Worm (Caenorhabditis elegans) whole organism, mixed stage, embryonic: ENCODE measurements around the gene ugt-37.

Experiments
- blmp-1 ChIP-seq: fragments of 150-350 bp; optimal IDR thresholded peaks from 2 replicates; lab custom pipeline; 2014; ENCODE audit warnings: missing biosample characterization, missing genetic modification characterization
- elt-3 ChIP-seq: fragments of 150-350 bp; optimal IDR thresholded peaks from 2 replicates; lab custom pipeline; 2014; ENCODE audit warnings: missing biosample characterization, missing genetic modification characterization
- lsy-2 ChIP-seq: fragments of 150-350 bp; optimal IDR thresholded peaks from 2 replicates; lab custom pipeline; 2014; ENCODE audit warnings: missing biosample characterization, missing genetic modification characterization
- nhr-237 ChIP-seq: fragments of 150-350 bp; optimal IDR thresholded peaks from 2 replicates; lab custom pipeline; 2014; ENCODE audit warnings: missing biosample characterization, missing genetic modification characterization
- sptf-1 ChIP-seq: sonication (generic microtip); optimal IDR thresholded peaks from 2 replicates; lab custom pipeline; 2017; ENCODE audit warnings: mild to moderate bottlenecking, missing genetic modification characterization, moderate library complexity, missing compliant biosample characterization
- tbx-8 ChIP-seq: fragments of 200-800 bp; sonication (Bioruptor generic); optimal IDR thresholded peaks from 2 replicates; lab custom pipeline; 2018; ENCODE audit warnings: mild to moderate bottlenecking, missing genetic modification characterization, moderate library complexity, missing compliant biosample characterization
- unc-39 ChIP-seq: fragments of 150-350 bp; optimal IDR thresholded peaks from 2 replicates; lab custom pipeline; 2014; ENCODE audit warnings: missing biosample characterization, missing genetic modification characterization
- ztf-11 ChIP-seq: fragments of 150-350 bp; optimal IDR thresholded peaks from 2 replicates; lab custom pipeline; 2014; ENCODE audit warnings: missing biosample characterization, missing genetic modification characterization

- TF ChIP-seq nhr-237 (tag; lab: Kevin White, UChicago) (no peak), lsy-2 (tag; lab: Kevin White, UChicago) (no peak), sptf-1 (no peak), tbx-8 (GFP tag; lab: Kevin White, UChicago) (no peak), elt-3 (tag; lab: Kevin White, UChicago) (no peak), ztf-11 (tag; lab: Kevin White, UChicago) (no peak), unc-39 (tag; lab: Kevin White, UChicago) (no peak), blmp-1 (no peak)
Measured at ce11 chrV:7187295-7187694, 42.2 kb upstream of the ugt-37 start.
